Fruit fly (Drosophila melanogaster) whole organism, embryonic: Measurements from ENCODE around the gene Os-C.

Experiments used
- Antp ChIP-seq: fragments of 200-800 bp; sonication (Bioruptor generic); optimal IDR thresholded peaks from 3 replicates; lab custom pipeline; 2016; ENCODE audit warnings: missing biosample characterization, missing genetic modification characterization
- Blimp-1 ChIP-seq: fragments of 200-800 bp; sonication (Bioruptor generic); optimal IDR thresholded peaks from 3 replicates; lab custom pipeline; 2018; ENCODE audit warnings: missing biosample characterization, missing genetic modification characterization, mild to moderate bottlenecking, moderate library complexity, missing genetic modification reagents
- CG11085 ChIP-seq: fragments of 200-800 bp; sonication (Bioruptor generic); IDR thresholded peaks from 2 replicates; pipeline ENCODE4 v1.3.6; 2022; ENCODE audit warnings: missing biosample characterization, missing genetic modification characterization
- CG11560 ChIP-seq: fragments of 200-800 bp; sonication (Bioruptor generic); IDR thresholded peaks from 3 replicates; pipeline ENCODE4 v1.3.6; 2022; ENCODE audit warnings: missing biosample characterization, missing genetic modification characterization
- CG13123 ChIP-seq: fragments of 200-800 bp; sonication (Bioruptor generic); optimal IDR thresholded peaks from 2 replicates; lab custom pipeline; 2016; ENCODE audit warnings: missing biosample characterization, missing genetic modification characterization
- CG13287 ChIP-seq: fragments of 200-800 bp; sonication (Bioruptor generic); IDR thresholded peaks from 2 replicates; pipeline ENCODE4 v1.3.6; 2022; ENCODE audit warnings: missing biosample characterization, missing genetic modification characterization; ENCODE audit not compliant: partially characterized antibody
- CG14014 ChIP-seq: fragments of 200-800 bp; sonication (Bioruptor generic); IDR thresholded peaks from 2 replicates; pipeline ENCODE4 v1.3.6; 2022; ENCODE audit warnings: missing biosample characterization, missing genetic modification characterization
- CG15479 ChIP-seq: fragments of 200-800 bp; sonication (Bioruptor generic); optimal IDR thresholded peaks from 3 replicates; lab custom pipeline; 2019; ENCODE audit warnings: missing biosample characterization, mild to moderate bottlenecking, missing genetic modification characterization, moderate library complexity
- CG18011 ChIP-seq: fragments of 200-800 bp; sonication (Bioruptor generic); optimal IDR thresholded peaks from 2 replicates; lab custom pipeline; 2017; ENCODE audit warnings: missing biosample characterization, missing genetic modification characterization, mild to moderate bottlenecking, moderate library complexity, missing genotype
- CG2678 ChIP-seq: fragments of 200-800 bp; sonication (Bioruptor generic); optimal IDR thresholded peaks from 3 replicates; lab custom pipeline; 2019; ENCODE audit warnings: missing biosample characterization, mild to moderate bottlenecking, missing genetic modification characterization, moderate library complexity
- CG31365 ChIP-seq: fragments of 200-800 bp; sonication (Bioruptor generic); optimal IDR thresholded peaks from 2 replicates; lab custom pipeline; 2018; ENCODE audit warnings: missing biosample characterization, mild to moderate bottlenecking, missing genetic modification characterization
- CG32767 ChIP-seq: fragments of 200-800 bp; sonication (Bioruptor generic); IDR thresholded peaks from 2 replicates; pipeline ENCODE4 v1.3.6; 2022; ENCODE audit warnings: missing biosample characterization, missing genetic modification characterization
- CG34224 ChIP-seq: fragments of 200-800 bp; sonication (Bioruptor generic); IDR thresholded peaks from 3 replicates; pipeline ENCODE4 v1.3.6; 2022; ENCODE audit warnings: missing biosample characterization, missing genetic modification characterization; ENCODE audit not compliant: partially characterized antibody
- CG3838 ChIP-seq: fragments of 200-800 bp; sonication (Bioruptor generic); optimal IDR thresholded peaks from 3 replicates; lab custom pipeline; 2016; ENCODE audit warnings: missing biosample characterization, missing genetic modification characterization
- CG6791 ChIP-seq: fragments of 200-800 bp; sonication (Bioruptor generic); IDR thresholded peaks from 3 replicates; pipeline ENCODE4 v1.3.6; 2022; ENCODE audit warnings: missing biosample characterization, missing genetic modification characterization; ENCODE audit not compliant: partially characterized antibody
- CG7928 ChIP-seq: fragments of 200-800 bp; sonication (Bioruptor generic); optimal IDR thresholded peaks from 2 replicates; lab custom pipeline; 2017; ENCODE audit warnings: missing biosample characterization, mild to moderate bottlenecking, missing genetic modification characterization
- CG7987 ChIP-seq: fragments of 200-800 bp; sonication (Bioruptor generic); optimal IDR thresholded peaks from 2 replicates; lab custom pipeline; 2018; ENCODE audit warnings: missing biosample characterization, mild to moderate bottlenecking, missing genetic modification characterization, moderate library complexity
- CG8478 ChIP-seq: fragments of >200 bp; optimal IDR thresholded peaks from 2 replicates; lab custom pipeline; 2018
- CG8765 ChIP-seq: fragments of 200-800 bp; sonication (Bioruptor generic); IDR thresholded peaks from 2 replicates; pipeline ENCODE4 v1.3.6; 2022; ENCODE audit warnings: missing biosample characterization, missing genetic modification characterization
- CG8944 ChIP-seq: fragments of 200-800 bp; sonication (Bioruptor generic); optimal IDR thresholded peaks from 3 replicates; lab custom pipeline; 2016; ENCODE audit warnings: missing biosample characterization, missing genetic modification characterization
- Camta ChIP-seq: fragments of 200-800 bp; sonication (Bioruptor generic); optimal IDR thresholded peaks from 2 replicates; lab custom pipeline; 2016; ENCODE audit warnings: missing biosample characterization, missing genetic modification characterization
- Dp ChIP-seq: fragments of 200-800 bp; sonication (Bioruptor generic); optimal IDR thresholded peaks from 2 replicates; lab custom pipeline; 2018; ENCODE audit warnings: missing biosample characterization, mild to moderate bottlenecking, missing genetic modification characterization, moderate library complexity
- Hr3 ChIP-seq: fragments of 200-800 bp; sonication (Bioruptor generic); optimal IDR thresholded peaks from 3 replicates; lab custom pipeline; 2016; ENCODE audit warnings: missing biosample characterization, missing genetic modification characterization
- Hr39 ChIP-seq: fragments of >200 bp; optimal IDR thresholded peaks from 2 replicates; lab custom pipeline; 2017
- Mes4 ChIP-seq: fragments of 200-800 bp; sonication (Bioruptor generic); optimal IDR thresholded peaks from 2 replicates; lab custom pipeline; 2016; ENCODE audit warnings: missing biosample characterization, missing genetic modification characterization
- Nf-YA ChIP-seq: fragments of 200-800 bp; sonication (Bioruptor generic); IDR thresholded peaks from 2 replicates; pipeline ENCODE4 v1.3.6; 2022; ENCODE audit warnings: missing biosample characterization, missing genetic modification characterization
- Nf-YC ChIP-seq: fragments of 200-800 bp; optimal IDR thresholded peaks from 3 replicates; lab custom pipeline; 2019; ENCODE audit warnings: missing biosample characterization, mild to moderate bottlenecking, missing genetic modification characterization, moderate library complexity
- Opbp ChIP-seq: fragments of 200-800 bp; sonication (Bioruptor generic); IDR thresholded peaks from 3 replicates; pipeline ENCODE4 v1.3.6; 2022; ENCODE audit warnings: missing biosample characterization, missing genetic modification characterization; ENCODE audit not compliant: partially characterized antibody
- Sin3A ChIP-seq: fragments of >200 bp; optimal IDR thresholded peaks from 2 replicates; lab custom pipeline; 2018
- Ssrp ChIP-seq: fragments of 200-800 bp; sonication (Bioruptor generic); optimal IDR thresholded peaks from 2 replicates; lab custom pipeline; 2018; ENCODE audit warnings: missing biosample characterization, mild to moderate bottlenecking, missing genetic modification characterization, moderate library complexity
- Vsx1 ChIP-seq: fragments of 200-800 bp; sonication (Bioruptor generic); optimal IDR thresholded peaks from 2 replicates; lab custom pipeline; 2017; ENCODE audit warnings: missing biosample characterization, mild to moderate bottlenecking, missing genetic modification characterization, missing genetic modification reagents
- ara ChIP-seq: fragments of 200-800 bp; sonication (Bioruptor generic); IDR thresholded peaks from 2 replicates; pipeline ENCODE4 v1.3.6; 2022; ENCODE audit warnings: missing biosample characterization, missing genetic modification characterization
- ash1 ChIP-seq: fragments of 200-800 bp; sonication (Bioruptor generic); optimal IDR thresholded peaks from 2 replicates; lab custom pipeline; 2018; ENCODE audit warnings: missing biosample characterization, mild to moderate bottlenecking, missing genetic modification characterization
- bbx ChIP-seq: fragments of 200-800 bp; sonication (Bioruptor generic); IDR thresholded peaks from 2 replicates; pipeline ENCODE4 v1.3.6; 2022; ENCODE audit warnings: missing biosample characterization, missing genetic modification characterization; ENCODE audit not compliant: partially characterized antibody
- cg ChIP-seq: fragments of 200-800 bp; sonication (Bioruptor generic); optimal IDR thresholded peaks from 3 replicates; lab custom pipeline; 2019; ENCODE audit warnings: missing biosample characterization, mild to moderate bottlenecking, missing genetic modification characterization, moderate library complexity
- corto ChIP-seq: fragments of 200-800 bp; sonication (Bioruptor generic); optimal IDR thresholded peaks from 2 replicates; lab custom pipeline; 2016; ENCODE audit warnings: missing biosample characterization, mild to moderate bottlenecking, missing genetic modification characterization, moderate library complexity
- cwo ChIP-seq: fragments of 200-800 bp; sonication (Bioruptor generic); optimal IDR thresholded peaks from 3 replicates; lab custom pipeline; 2017; ENCODE audit warnings: missing biosample characterization, missing genetic modification characterization, mild to moderate bottlenecking, moderate library complexity, missing genetic modification reagents
- dan ChIP-seq: fragments of 200-800 bp; sonication (Bioruptor generic); IDR thresholded peaks from 2 replicates; pipeline ENCODE4 v1.3.6; 2022; ENCODE audit warnings: missing biosample characterization, missing genetic modification characterization
- gsb-n ChIP-seq: fragments of 200-800 bp; sonication (Bioruptor generic); optimal IDR thresholded peaks from 3 replicates; lab custom pipeline; 2018; ENCODE audit warnings: missing biosample characterization, mild to moderate bottlenecking, missing genetic modification characterization
- hkb ChIP-seq, 2 experiments: fragments of 200-800 bp in 1 of 2; fragments of >200 bp in 1 of 2; sonication (Bioruptor generic) in 1 of 2; IDR thresholded peaks in 1 of 2; optimal IDR thresholded peaks in 1 of 2; 2 replicates each; pipeline versions ENCODE4 v1.3.6 to Lab custom; 2017 to 2022; ENCODE audit warnings: missing biosample characterization in 1 of 2, missing genetic modification characterization in 1 of 2
- ken ChIP-seq: fragments of 200-800 bp; sonication (Bioruptor generic); IDR thresholded peaks from 3 replicates; pipeline ENCODE4 v1.3.6; 2022; ENCODE audit warnings: missing biosample characterization, missing genetic modification characterization
- lbe ChIP-seq: fragments of 200-800 bp; sonication (Bioruptor generic); optimal IDR thresholded peaks from 2 replicates; lab custom pipeline; 2016; ENCODE audit warnings: missing biosample characterization, mild to moderate bottlenecking, missing genetic modification characterization
- p53 ChIP-seq: fragments of 200-800 bp; sonication (Bioruptor generic); optimal IDR thresholded peaks from 2 replicates; lab custom pipeline; 2016; ENCODE audit warnings: missing biosample characterization, missing genetic modification characterization
- pan ChIP-seq, 4 experiments: fragments of >200 bp in 3 of 4; fragments of 200-800 bp in 1 of 4; sonication (Bioruptor generic) in 1 of 4; optimal IDR thresholded peaks in 3 of 4; IDR thresholded peaks in 1 of 4; 2 replicates each; pipeline versions ENCODE4 v1.3.6 to Lab custom; 2017 to 2022; ENCODE audit warnings: missing biosample characterization in 2 of 4, missing genetic modification characterization in 2 of 4, mixed read lengths in 1 of 4
- pb ChIP-seq: fragments of 200-800 bp; sonication (Bioruptor generic); optimal IDR thresholded peaks from 3 replicates; lab custom pipeline; 2016; ENCODE audit warnings: missing biosample characterization, missing genetic modification characterization
- pum ChIP-seq: fragments of 200-800 bp; sonication (Bioruptor generic); optimal IDR thresholded peaks from 2 replicates; lab custom pipeline; 2016; ENCODE audit warnings: missing biosample characterization, missing genetic modification characterization
- sd ChIP-seq: fragments of 200-800 bp; sonication (Bioruptor generic); optimal IDR thresholded peaks from 3 replicates; lab custom pipeline; 2018; ENCODE audit warnings: missing biosample characterization, mild to moderate bottlenecking, missing genetic modification characterization, moderate library complexity
- seq ChIP-seq: fragments of 200-800 bp; sonication (Bioruptor generic); IDR thresholded peaks from 2 replicates; pipeline ENCODE4 v1.3.6; 2022; ENCODE audit warnings: missing biosample characterization, missing genetic modification characterization
- sug ChIP-seq: fragments of 200-800 bp; optimal IDR thresholded peaks from 2 replicates; lab custom pipeline; 2019; ENCODE audit warnings: missing biosample characterization, mild to moderate bottlenecking, missing genetic modification characterization, moderate library complexity
- wor ChIP-seq: fragments of 200-800 bp; sonication (Bioruptor generic); IDR thresholded peaks from 2 replicates; pipeline ENCODE4 v1.3.6; 2022; ENCODE audit warnings: missing biosample characterization, missing genetic modification characterization

Os-C gene

DNA sequence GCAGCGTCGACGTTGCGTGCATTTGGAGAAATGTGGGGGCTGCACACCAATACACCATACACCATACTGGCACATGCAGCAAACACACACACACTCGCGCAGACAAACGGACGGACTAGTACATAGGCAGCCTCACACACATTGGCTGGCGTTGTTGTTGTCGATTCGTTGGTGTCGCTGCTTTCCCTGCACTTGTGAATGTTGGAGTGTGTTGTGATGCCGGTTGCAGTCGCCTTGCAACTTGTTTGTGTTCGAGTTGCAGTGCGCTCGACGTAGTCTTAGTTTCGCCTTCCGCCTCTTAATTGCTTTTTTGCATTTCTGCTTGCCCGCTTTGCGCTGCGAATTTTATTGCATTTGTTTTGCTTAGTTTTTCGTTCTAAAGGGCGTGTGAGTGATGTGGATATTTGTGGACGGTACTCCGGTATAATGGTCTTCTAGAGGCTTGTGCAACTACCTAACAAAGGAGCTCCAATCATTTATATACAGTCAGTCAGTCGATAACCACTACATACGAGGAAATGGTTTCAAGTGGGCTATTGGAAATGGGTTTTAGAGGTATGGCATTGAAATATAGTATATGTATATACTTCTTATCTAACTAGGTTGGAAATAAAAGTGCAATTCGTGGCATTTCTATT, 15.1 kb upstream of the Os-C start (continued):
- TF ChIP-seq Hr3 (no peak), CG7987 (GFP tag; lab: Kevin White, UChicago) (no peak), dan (GFP tag; lab: Robert Waterston, UW) (no peak), sd (tag; lab: Kevin White, UChicago) (no peak), lbe (GFP tag; lab: Kevin White, UChicago) (peak; percentile 31), ash1 (GFP tag; lab: Kevin White, UChicago) (no peak), Nf-YA (GFP tag; lab: Robert Waterston, UW) (peak; percentile 66; the same call in 1 of the 2 replicates), CG18011 (GFP tag; lab: Kevin White, UChicago) (no peak), pan (optimal IDR thresholded peaks at IDR 0.05; lab: Kevin White, UChicago) (no peak), pan (GFP tag; optimal IDR thresholded peaks at IDR 0.05 in 1 of 2, IDR thresholded peaks at IDR 0.05 in 1 of 2) (no peak), CG3838 (no peak), gsb-n (no peak), Dp (GFP tag; lab: Kevin White, UChicago) (no peak), ken (GFP tag; lab: Robert Waterston, UW) (no peak), cwo (GFP tag; lab: Kevin White, UChicago) (no peak), Ssrp (no peak), Blimp-1 (GFP tag; lab: Kevin White, UChicago) (no peak), sug (tag; lab: Kevin White, UChicago) (no peak), Vsx1 (no peak), CG6791 (GFP tag; lab: Robert Waterston, UW) (no peak), seq (GFP tag; lab: Robert Waterston, UW) (no peak), ara (no peak), pum (GFP tag; lab: Kevin White, UChicago) (no peak), CG11085 (GFP tag; lab: Robert Waterston, UW) (no peak), CG32767 (no peak), Opbp (GFP tag; lab: Robert Waterston, UW) (0 out of 3 replicates have a peak, but pooled peaks have one; percentile 35), cg (peak; percentile 94), hkb (optimal IDR thresholded peaks at IDR 0.05; lab: Kevin White, UChicago) (no peak), hkb (GFP tag; IDR thresholded peaks at IDR 0.05; lab: Robert Waterston, UW) (no peak), CG14014 (GFP tag; lab: Robert Waterston, UW) (no peak), CG7928 (no peak), bbx (GFP tag; lab: Robert Waterston, UW) (no peak), p53 (GFP tag; lab: Kevin White, UChicago) (no peak), wor (no peak), Sin3A (lab: Kevin White, UChicago) (no peak), CG13287 (GFP tag; lab: Robert Waterston, UW) (no peak), Mes4 (GFP tag; lab: Kevin White, UChicago) (no peak), CG13123 (GFP tag; lab: Kevin White, UChicago) (no peak), Camta (GFP tag; lab: Kevin White, UChicago) (no peak), CG8478 (lab: Kevin White, UChicago) (peak; percentile 83), Antp (GFP tag; lab: Kevin White, UChicago) (no peak), CG2678 (tag; lab: Kevin White, UChicago) (no peak), corto (GFP tag; lab: Kevin White, UChicago) (peak; percentile 36), CG34224 (GFP tag; lab: Robert Waterston, UW) (no peak), CG31365 (tag; lab: Kevin White, UChicago) (no peak), CG11560 (tag; lab: Robert Waterston, UW) (no peak), CG8765 (GFP tag; lab: Robert Waterston, UW) (no peak), pb (GFP tag; lab: Kevin White, UChicago) (no peak), Hr39 (no peak), CG15479 (GFP tag; lab: Kevin White, UChicago) (no peak), Nf-YC (peak; percentile 91), CG8944 (GFP tag; lab: Kevin White, UChicago) (no peak)
